Worm (Caenorhabditis elegans) whole organism, L1 larva: Measurements from ENCODE around the gene Y44A6C.1.
A peak's percentile ranks its signal among the peaks of the same experiment; 100 is the strongest.

Experiments
- blmp-1 ChIP-seq: fragments of 150-350 bp; optimal IDR thresholded peaks from 2 replicates; lab custom pipeline; 2014; ENCODE audit warnings: missing biosample characterization, missing genetic modification characterization
- ceh-82 ChIP-seq, 3 experiments: fragments of 150-350 bp in 1 of 3; sonication (generic microtip) in 2 of 3; optimal IDR thresholded peaks; 2 replicates each; lab custom pipeline; 2014 to 2017; ENCODE audit warnings: missing biosample characterization in 3 of 3, missing genetic modification characterization in 3 of 3
- fkh-8 ChIP-seq: sonication (generic microtip); optimal IDR thresholded peaks from 2 replicates; lab custom pipeline; 2016; ENCODE audit warnings: mild to moderate bottlenecking, missing genetic modification characterization, missing compliant biosample characterization
- lin-13 ChIP-seq: fragments of 150-350 bp; optimal IDR thresholded peaks from 2 replicates; lab custom pipeline; 2014; ENCODE audit warnings: missing biosample characterization, missing genetic modification reagents, missing genetic modification characterization
- lin-15B ChIP-seq: fragments of 150-350 bp; sonication (generic microtip); optimal IDR thresholded peaks from 3 replicates; lab custom pipeline; 2014; ENCODE audit warnings: missing biosample characterization, missing genetic modification characterization
- lin-39 ChIP-seq: fragments of 150-350 bp; optimal IDR thresholded peaks from 2 replicates; lab custom pipeline; 2014; ENCODE audit warnings: missing biosample characterization, missing genetic modification reagents, missing genetic modification characterization
- mep-1 ChIP-seq: fragments of 150-350 bp; optimal IDR thresholded peaks from 2 replicates; lab custom pipeline; 2014; ENCODE audit warnings: missing biosample characterization, missing genetic modification characterization
- nhr-12 ChIP-seq: sonication (generic microtip); optimal IDR thresholded peaks from 2 replicates; lab custom pipeline; 2017; ENCODE audit warnings: missing biosample characterization, missing genetic modification characterization
- nhr-237 ChIP-seq: fragments of 150-350 bp; optimal IDR thresholded peaks from 2 replicates; lab custom pipeline; 2014; ENCODE audit warnings: missing biosample characterization, missing genetic modification characterization
- pag-3 ChIP-seq: sonication (generic microtip); optimal IDR thresholded peaks from 2 replicates; lab custom pipeline; 2017; ENCODE audit warnings: missing genetic modification characterization, mild to moderate bottlenecking, missing compliant biosample characterization, antibody characterized with exemption, borderline replicate concordance; ENCODE audit not compliant: insufficient read depth
- rnt-1 ChIP-seq: sonication (generic microtip); optimal IDR thresholded peaks from 2 replicates; lab custom pipeline; 2016; ENCODE audit warnings: mild to moderate bottlenecking, missing genetic modification characterization, moderate library complexity, missing compliant biosample characterization
- snpc-4 ChIP-seq: fragments of 150-350 bp; optimal IDR thresholded peaks from 2 replicates; lab custom pipeline; 2014; ENCODE audit warnings: missing biosample characterization, missing genetic modification characterization
- xbp-1 ChIP-seq: sonication (generic microtip); optimal IDR thresholded peaks from 2 replicates; lab custom pipeline; 2016; ENCODE audit warnings: missing genetic modification characterization, missing compliant biosample characterization
- ztf-11 ChIP-seq, 2 experiments: sonication (generic microtip); optimal IDR thresholded peaks; 2 replicates each; lab custom pipeline; 2016 to 2017; ENCODE audit warnings: missing genetic modification characterization in 2 of 2, missing biosample characterization in 1 of 2, missing compliant biosample characterization in 1 of 2

DNA sequence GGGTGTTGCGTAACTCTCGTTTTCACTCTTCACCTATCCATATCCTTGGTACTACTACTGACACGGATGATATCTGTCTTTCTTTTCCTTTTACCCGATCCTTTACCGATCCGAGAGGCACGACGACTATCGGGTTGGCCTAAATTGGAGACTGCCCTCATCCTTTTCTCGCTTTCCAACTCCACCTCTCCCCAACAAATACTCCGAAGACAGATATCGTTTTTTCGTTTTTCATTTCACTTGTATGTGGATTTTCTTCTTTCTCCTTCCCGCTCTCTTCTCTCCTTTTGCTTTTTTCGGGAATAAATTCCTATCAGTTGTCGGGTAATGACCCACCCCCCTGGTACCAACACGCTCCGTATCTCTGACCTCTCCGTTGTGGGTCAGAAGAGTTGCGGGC is 48.8 kb upstream of the Y44A6C.1 start:
- TF ChIP-seq nhr-12 (tag; lab: Kevin White, UChicago): no peak
- TF ChIP-seq mep-1: no peak
- TF ChIP-seq rnt-1 (tag; lab: Kevin White, UChicago): no peak
- TF ChIP-seq ceh-82 (tag; optimal IDR thresholded peaks at IDR 0.05; lab: Kevin White, UChicago): no peak
- no peak for TF ChIP-seq lin-15B (tag; lab: Kevin White, UChicago)
- no peak for TF ChIP-seq fkh-8
- TF ChIP-seq blmp-1: peak; percentile 99
- TF ChIP-seq xbp-1 (tag; lab: Kevin White, UChicago): no peak
- no peak for TF ChIP-seq snpc-4 (tag; lab: Kevin White, UChicago)
- no peak for TF ChIP-seq nhr-237
- TF ChIP-seq lin-39: no peak
- no peak for TF ChIP-seq lin-13 (GFP tag; lab: Kevin White, UChicago)
- TF ChIP-seq pag-3 (tag; lab: Kevin White, UChicago): no peak
- no peak for TF ChIP-seq ztf-11 (tag; optimal IDR thresholded peaks at IDR 0.05; lab: Kevin White, UChicago)
